Worm (Caenorhabditis elegans): ENCODE measurements around the gene F53C11.4.
A peak's percentile ranks its signal among the peaks of the same experiment; 100 is the strongest.

Gene F53C11.4

DNA sequence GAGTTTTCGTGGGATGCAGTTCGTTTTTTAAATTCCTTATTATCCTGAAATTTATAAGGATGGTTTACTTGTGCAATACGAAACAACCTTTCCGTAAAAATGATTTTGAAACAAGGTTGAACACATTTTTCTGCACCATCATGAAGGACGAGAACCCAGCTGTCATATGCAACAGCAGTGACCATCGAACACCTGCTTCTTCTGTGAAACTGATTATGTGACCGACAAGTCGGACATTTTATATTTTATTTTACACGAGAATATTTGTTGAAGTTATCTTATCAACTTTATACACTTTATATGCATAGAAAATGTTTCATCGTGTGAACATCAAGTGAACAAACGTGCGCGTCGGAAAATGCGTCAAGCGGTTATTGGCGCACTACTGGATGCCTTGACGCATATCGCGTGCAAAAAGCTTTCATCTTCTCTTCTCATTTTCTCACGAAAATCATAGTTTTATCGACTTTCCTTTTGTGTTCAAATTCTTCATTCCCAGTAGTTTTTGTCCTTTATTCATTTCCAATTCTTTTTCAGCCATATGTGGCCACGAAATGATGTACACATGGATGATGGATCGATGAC, 31.8 kb upstream of the F53C11.4 start, which contains the start of gene sel-10:
TSS of gene sel-10 (plus strand) at position 538 of the 585 bp plus-strand sequence.
- TF ChIP-seq mml-1 (tag; optimal IDR thresholded peaks at IDR 0.05) (no peak), nhr-23 (tag; optimal IDR thresholded peaks at IDR 0.05) (peak; percentile 84), nhr-12 (tag; optimal IDR thresholded peaks at IDR 0.05) (no peak), lin-15B (tag; optimal IDR thresholded peaks at IDR 0.05) (peak; percentile 75), nhr-43 (tag; optimal IDR thresholded peaks at IDR 0.05; ENCODE audit: poor library complexity, severe bottlenecking) (peak; percentile 82), fkh-10 (GFP tag; optimal IDR thresholded peaks at IDR 0.05) (peak; percentile 23), nfya-1 (tag; optimal IDR thresholded peaks at IDR 0.05; ENCODE audit: insufficient read depth) (peak; percentile 76), skn-1 (tag; optimal IDR thresholded peaks at IDR 0.05) (no peak), ceh-28 (tag; optimal IDR thresholded peaks at IDR 0.05) (no peak), elt-2 (tag; optimal IDR thresholded peaks at IDR 0.05) (peak; percentile 57), nhr-25 (tag; optimal IDR thresholded peaks at IDR 0.05) (peak; percentile 74), hmg-11 (tag; optimal IDR thresholded peaks at IDR 0.05) (peak; percentile 66), pha-4 (tag; optimal IDR thresholded peaks at IDR 0.05) (peak; percentile 62), ZK546.5 (tag; optimal IDR thresholded peaks at IDR 0.05) (no peak), aly-2 (tag; optimal IDR thresholded peaks at IDR 0.05) (no peak), nhr-11 (tag; optimal IDR thresholded peaks at IDR 0.05) (peak; percentile 10), pqm-1 (tag; optimal IDR thresholded peaks at IDR 0.05) (no peak), nhr-77 (tag; optimal IDR thresholded peaks at IDR 0.05) (peak; percentile 3), jun-1 (tag; optimal IDR thresholded peaks at IDR 0.05) (peak; percentile 51), ama-1 (optimal IDR thresholded peaks at IDR 0.05) (no peak), R02D3.7 (tag; optimal IDR thresholded peaks at IDR 0.05) (peak; percentile 47), ztf-4 (tag; optimal IDR thresholded peaks at IDR 0.05) (no peak), zag-1 (tag; optimal IDR thresholded peaks at IDR 0.05) (no peak), lin-39 (tag; optimal IDR thresholded peaks at IDR 0.05) (peak; percentile 36), snpc-4 (tag; optimal IDR thresholded peaks at IDR 0.05) (peak; percentile 83), eor-1 (tag; optimal IDR thresholded peaks at IDR 0.05) (no peak), ceh-9 (tag; optimal IDR thresholded peaks at IDR 0.05) (no peak)

DNA sequence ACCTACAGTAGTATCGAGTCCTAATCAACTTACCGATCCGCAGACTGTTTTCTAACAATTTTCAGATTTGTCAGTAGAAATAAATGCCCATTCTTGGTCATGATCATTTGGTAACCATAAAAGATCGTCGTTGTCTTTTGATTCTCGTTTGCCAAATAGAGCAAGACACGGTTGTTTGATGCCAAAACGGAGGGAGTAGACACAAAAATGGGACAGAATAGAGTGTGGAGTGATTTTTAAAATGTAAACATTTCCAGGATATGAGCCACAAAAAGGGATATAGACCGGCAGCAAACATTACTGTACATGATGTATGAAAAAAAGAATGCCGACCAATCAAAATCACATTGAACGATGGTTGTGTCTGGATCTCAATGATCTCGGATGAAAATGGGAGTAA, 29.7 kb upstream of the F53C11.4 start, which contains the start of gene F55B12.2:
TSS of gene F55B12.2 (minus strand) at position 101 of the 400 bp plus-strand sequence.
- TF ChIP-seq skn-1 (tag; optimal IDR thresholded peaks at IDR 0.05) = no peak

DNA sequence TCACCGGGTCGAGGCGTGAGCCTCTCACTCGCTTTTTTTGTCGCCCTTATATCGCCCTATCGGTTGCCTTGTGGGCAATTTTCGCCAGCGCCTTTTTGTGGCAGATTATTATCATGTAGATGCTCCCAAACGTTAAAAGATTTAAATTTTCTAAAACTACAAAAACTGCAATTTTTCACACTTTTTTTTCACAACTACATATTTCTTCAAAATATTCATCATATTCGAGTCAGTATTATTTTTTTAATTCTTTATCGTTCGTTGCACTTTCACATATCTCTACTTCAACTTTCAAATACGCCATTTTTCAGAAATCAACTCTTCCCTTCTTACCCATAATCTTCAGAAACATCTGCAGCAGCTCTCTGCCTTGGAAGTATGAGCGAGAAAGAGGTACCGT, 25.8 kb upstream of the F53C11.4 start, which contains the start of gene ceh-24:
TSS of gene ceh-24 (plus strand) at position 301 of the 400 bp plus-strand sequence.
- TF ChIP-seq skn-1 (tag; optimal IDR thresholded peaks at IDR 0.05) (no peak), snpc-4 (tag; optimal IDR thresholded peaks at IDR 0.05) (no peak), egl-27 (tag; optimal IDR thresholded peaks at IDR 0.05) (no peak), fkh-2 (tag; optimal IDR thresholded peaks at IDR 0.05) (no peak), nhr-76 (tag; optimal IDR thresholded peaks at IDR 0.05) (no peak), nhr-28 (tag; optimal IDR thresholded peaks at IDR 0.05) (no peak), pqm-1 (tag; optimal IDR thresholded peaks at IDR 0.05) (no peak)

DNA sequence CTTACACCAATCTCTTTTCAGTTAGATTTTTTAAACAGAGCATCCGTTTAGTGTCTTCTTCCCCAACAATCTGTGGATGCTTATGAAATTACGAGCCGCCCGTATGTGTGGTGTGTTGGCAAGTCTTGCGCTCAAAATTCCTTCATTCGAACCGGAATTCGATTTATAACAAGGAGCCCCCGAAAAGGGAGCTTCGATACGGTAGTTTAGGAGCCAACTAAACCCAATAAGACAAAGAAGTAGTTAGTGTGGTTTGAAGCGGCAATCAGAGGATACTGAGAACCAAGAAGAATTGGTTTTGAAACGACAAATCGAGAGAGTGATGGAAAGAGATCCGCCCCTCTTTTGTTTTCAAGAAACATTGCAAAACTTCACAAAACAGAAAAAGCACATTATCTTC, 25.2 kb upstream of the F53C11.4 start:
- TF ChIP-seq lin-15B (tag; optimal IDR thresholded peaks at IDR 0.05) = no peak
- TF ChIP-seq jun-1 (tag; optimal IDR thresholded peaks at IDR 0.05) = no peak
- no peak for TF ChIP-seq lsy-12 (tag; optimal IDR thresholded peaks at IDR 0.05)
- no peak for TF ChIP-seq aly-2 (tag; optimal IDR thresholded peaks at IDR 0.05)
- TF ChIP-seq eor-1 (tag; optimal IDR thresholded peaks at IDR 0.05) = no peak
- TF ChIP-seq unc-62 (GFP tag; optimal IDR thresholded peaks at IDR 0.05) = no peak
- no peak for TF ChIP-seq egl-5 (tag; optimal IDR thresholded peaks at IDR 0.05)
- TF ChIP-seq nhr-25 (tag; optimal IDR thresholded peaks at IDR 0.05) = no peak
- no peak for TF ChIP-seq ceh-28 (tag; optimal IDR thresholded peaks at IDR 0.05)

- TF ChIP-seq ceh-82 (tag; optimal IDR thresholded peaks at IDR 0.05) (no peak), R02D3.7 (tag; optimal IDR thresholded peaks at IDR 0.05) (peak; percentile 31), fkh-10 (GFP tag; optimal IDR thresholded peaks at IDR 0.05) (no peak), lin-15B (tag; optimal IDR thresholded peaks at IDR 0.05) (peak; percentile 73), nhr-43 (tag; optimal IDR thresholded peaks at IDR 0.05; ENCODE audit: poor library complexity, severe bottlenecking) (no peak), skn-1 (tag; optimal IDR thresholded peaks at IDR 0.05) (no peak), nhr-67 (tag; optimal IDR thresholded peaks at IDR 0.05) (no peak), elt-2 (tag; optimal IDR thresholded peaks at IDR 0.05) (peak; percentile 65), egl-5 (tag; optimal IDR thresholded peaks at IDR 0.05) (no peak), nfya-1 (tag; optimal IDR thresholded peaks at IDR 0.05; ENCODE audit: insufficient read depth) (peak; percentile 82), lsy-12 (tag; optimal IDR thresholded peaks at IDR 0.05) (peak; percentile 45), ceh-16 (tag; optimal IDR thresholded peaks at IDR 0.05) (no peak), eor-1 (tag; optimal IDR thresholded peaks at IDR 0.05) (no peak), ZK546.5 (tag; optimal IDR thresholded peaks at IDR 0.05) (no peak), fos-1 (tag; optimal IDR thresholded peaks at IDR 0.05) (no peak), tbx-2 (tag; optimal IDR thresholded peaks at IDR 0.05) (no peak), nhr-25 (tag; optimal IDR thresholded peaks at IDR 0.05) (peak; percentile 77), sea-2 (GFP tag; optimal IDR thresholded peaks at IDR 0.05) (no peak), nhr-23 (tag; optimal IDR thresholded peaks at IDR 0.05) (peak; percentile 63), unc-62 (GFP tag; optimal IDR thresholded peaks at IDR 0.05) (no peak), ama-1 (optimal IDR thresholded peaks at IDR 0.05) (no peak), mml-1 (tag; optimal IDR thresholded peaks at IDR 0.05) (no peak), elt-3 (tag; optimal IDR thresholded peaks at IDR 0.05) (no peak), ztf-11 (tag; optimal IDR thresholded peaks at IDR 0.05) (no peak), pqm-1 (tag; optimal IDR thresholded peaks at IDR 0.05) (peak; percentile 6), fkh-2 (tag; optimal IDR thresholded peaks at IDR 0.05) (no peak)
Observed at ce11 chrV:13808462-13808867, 21.3 kb upstream of the F53C11.4 start.

Data from whole organism, L3 larva.